Worm (Caenorhabditis elegans): ENCODE measurements around the gene hpo-15.
A peak's percentile ranks its signal among the peaks of the same experiment; 100 is the strongest.

hpo-15 gene

DNA sequence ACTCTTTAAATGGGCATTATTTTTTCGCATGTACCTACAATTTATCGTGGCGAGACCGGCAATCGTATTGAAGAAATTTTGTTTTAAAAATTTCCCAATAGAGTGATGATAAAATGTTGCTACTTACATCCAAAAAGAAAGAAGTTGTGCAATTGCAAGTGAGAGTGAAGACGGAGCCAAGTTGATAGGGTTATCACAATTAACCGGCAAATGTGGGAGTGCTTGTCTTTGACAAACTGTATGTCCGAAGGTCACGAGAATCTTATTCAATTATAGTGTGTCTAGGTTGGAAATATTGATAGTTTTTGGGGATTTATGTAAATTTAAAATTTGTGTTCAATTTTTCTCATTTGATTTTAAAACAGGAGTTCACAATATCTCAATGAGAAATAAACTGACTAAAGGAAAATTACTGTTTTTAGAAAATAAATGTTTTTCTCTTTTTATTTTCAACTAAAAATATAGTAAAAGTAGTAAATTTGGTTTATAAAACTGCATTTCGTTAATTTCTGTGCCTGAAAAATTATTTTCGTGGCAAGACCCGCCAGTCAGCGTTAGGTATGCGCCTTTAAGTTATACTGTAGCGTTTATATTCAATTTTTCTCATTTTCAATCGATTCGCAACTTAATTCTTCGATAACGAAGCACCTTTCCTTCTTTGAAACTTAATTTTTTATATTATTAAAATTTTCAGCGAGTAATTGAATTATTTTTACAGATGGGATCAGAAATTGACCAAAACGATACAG lies at the start of gene hpo-15, which contains the start of gene mms-19:
Gene hpo-15 (minus strand): TSS at position 201 of the 749 bp plus-strand sequence.
Gene mms-19 (plus strand): TSS at position 719 of the 749 bp plus-strand sequence.
- no peak for TF ChIP-seq nhr-12 (tag; optimal IDR thresholded peaks at IDR 0.05)
- TF ChIP-seq fos-1 (tag; optimal IDR thresholded peaks at IDR 0.05), result peak; percentile 19

DNA sequence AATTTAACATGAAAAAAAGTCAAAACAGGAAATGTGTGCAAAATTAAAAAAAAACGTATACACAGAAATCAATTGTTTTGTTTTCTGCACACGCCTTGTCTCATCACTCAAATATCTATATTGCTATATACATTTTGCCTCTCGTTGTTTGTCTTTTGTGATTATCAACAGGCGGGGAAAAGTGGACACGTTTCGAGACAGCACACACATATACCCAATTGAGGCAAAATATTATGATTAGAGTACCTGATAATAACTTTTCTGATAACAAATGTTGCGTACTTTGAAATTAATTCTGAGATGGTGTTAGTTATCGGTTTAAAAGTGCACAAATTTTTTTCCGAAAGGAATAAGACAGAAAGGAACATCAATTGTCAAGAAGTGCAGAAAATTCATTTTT lies 46.3 kb upstream of the hpo-15 start:
- peak; percentile 61 for TF ChIP-seq sma-9 (GFP tag; optimal IDR thresholded peaks at IDR 0.05)
- TF ChIP-seq sma-9 (tag; optimal IDR thresholded peaks at IDR 0.05), result no peak
- TF ChIP-seq aly-2 (tag; optimal IDR thresholded peaks at IDR 0.05), result no peak
- peak; percentile 84 for TF ChIP-seq crh-2 (tag; optimal IDR thresholded peaks at IDR 0.05)
- peak; percentile 96 for TF ChIP-seq fos-1 (tag; optimal IDR thresholded peaks at IDR 0.05)
- TF ChIP-seq skn-1 (tag; optimal IDR thresholded peaks at IDR 0.05), result peak; percentile 53
- no peak for TF ChIP-seq Y55F3AM.14 (GFP tag; optimal IDR thresholded peaks at IDR 0.05)
- TF ChIP-seq F13H6.1 (tag; optimal IDR thresholded peaks at IDR 0.05), result peak; percentile 0

DNA sequence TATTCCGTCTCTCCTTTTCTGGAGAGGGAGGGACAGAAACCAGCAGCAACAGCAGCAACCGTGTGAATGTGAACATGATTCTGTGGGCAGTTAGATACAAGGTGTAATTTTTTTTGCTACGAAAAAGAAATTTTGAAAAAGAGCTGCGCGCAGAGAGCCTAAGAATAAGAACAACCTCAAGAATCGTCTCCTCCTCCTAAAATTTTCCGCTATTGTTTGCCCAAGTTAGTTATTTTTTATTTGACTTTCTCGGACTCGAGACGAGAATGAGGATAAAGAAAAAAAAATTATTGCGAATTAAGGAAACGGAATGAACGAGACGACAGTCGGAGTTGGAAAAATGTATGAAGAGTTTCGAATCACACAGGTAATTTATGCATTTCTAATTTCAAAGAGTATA lies 45.0 kb upstream of the hpo-15 start, which contains the start of gene glb-5:
Gene glb-5 (plus strand): TSS at position 301 of the 400 bp plus-strand sequence.
- TF ChIP-seq Y55F3AM.14 (GFP tag; optimal IDR thresholded peaks at IDR 0.05), result no peak
- no peak for TF ChIP-seq nhr-25 (tag; optimal IDR thresholded peaks at IDR 0.05)
- TF ChIP-seq fos-1 (tag; optimal IDR thresholded peaks at IDR 0.05), result no peak
- no peak for TF ChIP-seq skn-1 (tag; optimal IDR thresholded peaks at IDR 0.05)
- no peak for TF ChIP-seq mab-5 (tag; optimal IDR thresholded peaks at IDR 0.05)
- no peak for TF ChIP-seq lsy-2 (tag; optimal IDR thresholded peaks at IDR 0.05)
- no peak for TF ChIP-seq peb-1 (tag; optimal IDR thresholded peaks at IDR 0.05)
- no peak for TF ChIP-seq zag-1 (tag; optimal IDR thresholded peaks at IDR 0.05)
- TF ChIP-seq nhr-129 (tag; optimal IDR thresholded peaks at IDR 0.05), result no peak
- TF ChIP-seq nhr-23 (tag; optimal IDR thresholded peaks at IDR 0.05), result no peak
- no peak for TF ChIP-seq ztf-11 (tag; optimal IDR thresholded peaks at IDR 0.05)
- no peak for TF ChIP-seq snpc-4 (tag; optimal IDR thresholded peaks at IDR 0.05)
- TF ChIP-seq mdl-1 (tag; optimal IDR thresholded peaks at IDR 0.05), result no peak

DNA sequence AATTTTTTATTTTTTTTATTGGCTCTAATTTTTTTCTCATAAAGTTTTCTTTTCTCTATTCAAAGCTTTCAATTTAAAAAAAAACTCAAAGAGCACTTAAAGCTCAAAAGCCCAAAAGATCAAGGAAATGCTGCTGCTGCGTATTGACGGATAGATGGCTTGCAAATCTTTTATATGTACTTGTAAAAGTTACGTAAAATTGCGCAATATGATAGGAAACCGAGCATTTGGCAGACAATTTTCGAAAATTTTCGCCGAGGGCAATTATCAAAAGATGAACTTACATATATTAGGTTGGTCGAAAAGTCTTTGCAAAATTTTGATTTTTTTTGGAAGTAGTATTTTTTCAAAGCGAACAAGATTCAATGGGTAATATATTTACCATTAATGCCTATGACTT lies 34.9 kb upstream of the hpo-15 start:
- TF ChIP-seq crh-2 (tag; optimal IDR thresholded peaks at IDR 0.05) (no peak), nhr-129 (tag; optimal IDR thresholded peaks at IDR 0.05) (peak; percentile 65)

DNA sequence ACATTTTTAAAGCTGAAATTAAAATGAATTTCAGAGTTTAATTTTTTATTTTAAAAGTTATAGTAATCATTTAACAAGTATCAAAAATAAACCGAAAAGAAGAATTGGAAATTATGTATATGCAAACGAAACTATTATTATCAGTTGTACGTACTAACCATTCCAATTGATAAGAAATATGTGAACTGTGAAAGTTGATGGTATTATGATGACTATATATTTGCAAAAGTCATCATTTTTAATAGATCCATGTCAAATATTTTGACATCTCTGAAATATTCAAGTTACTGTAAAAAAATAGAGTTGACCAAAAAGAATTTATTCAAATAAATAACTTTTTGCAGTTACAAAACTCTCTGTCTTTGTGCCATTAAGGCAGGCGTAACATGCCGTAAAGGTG lies 34.4 kb upstream of the hpo-15 start, which contains the start of gene ugt-48:
Gene ugt-48 (minus strand): TSS at position 12 of the 400 bp plus-strand sequence.
- no peak for TF ChIP-seq Y55F3AM.14 (GFP tag; optimal IDR thresholded peaks at IDR 0.05)
- no peak for TF ChIP-seq snpc-4 (tag; optimal IDR thresholded peaks at IDR 0.05)
- TF ChIP-seq skn-1 (tag; optimal IDR thresholded peaks at IDR 0.05), result peak; percentile 72
- no peak for TF ChIP-seq ZK546.5 (tag; optimal IDR thresholded peaks at IDR 0.05)
- no peak for TF ChIP-seq sem-4 (tag; optimal IDR thresholded peaks at IDR 0.05)
- TF ChIP-seq unc-55 (GFP tag; optimal IDR thresholded peaks at IDR 0.05), result no peak
- peak; percentile 51 for TF ChIP-seq fos-1 (tag; optimal IDR thresholded peaks at IDR 0.05)

DNA sequence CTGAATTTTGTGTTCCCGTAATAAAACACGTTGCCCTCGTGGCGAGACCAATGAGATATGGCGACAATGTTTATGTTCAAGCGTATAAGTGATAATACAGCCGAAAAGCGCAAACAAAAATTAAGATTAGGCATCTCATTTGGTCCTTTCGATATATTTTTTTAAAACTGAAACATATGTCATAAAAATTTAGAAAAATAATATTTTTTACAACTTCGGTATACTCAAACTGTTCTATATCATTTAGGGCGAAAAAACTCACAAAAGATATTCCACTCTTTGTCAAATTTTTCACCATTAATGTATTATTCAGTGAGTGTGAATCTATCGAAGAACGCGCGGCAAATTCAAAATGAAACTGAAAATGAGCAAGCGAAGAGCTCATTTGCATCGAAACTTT lies 24.9 kb upstream of the hpo-15 start, which contains the start of gene cft-1:
Gene cft-1 (plus strand): TSS at position 301 of the 400 bp plus-strand sequence.
- TF ChIP-seq snpc-4 (tag; optimal IDR thresholded peaks at IDR 0.05), result no peak
- no peak for TF ChIP-seq lin-13 (GFP tag; optimal IDR thresholded peaks at IDR 0.05)
- no peak for TF ChIP-seq unc-39 (tag; optimal IDR thresholded peaks at IDR 0.05)
- no peak for TF ChIP-seq nhr-237 (tag; optimal IDR thresholded peaks at IDR 0.05)
- TF ChIP-seq F13H6.1 (tag; optimal IDR thresholded peaks at IDR 0.05), result no peak
- TF ChIP-seq R02D3.7 (tag; optimal IDR thresholded peaks at IDR 0.05), result no peak
- TF ChIP-seq blmp-1 (tag; optimal IDR thresholded peaks at IDR 0.05; ENCODE audit: insufficient read depth), result no peak

DNA sequence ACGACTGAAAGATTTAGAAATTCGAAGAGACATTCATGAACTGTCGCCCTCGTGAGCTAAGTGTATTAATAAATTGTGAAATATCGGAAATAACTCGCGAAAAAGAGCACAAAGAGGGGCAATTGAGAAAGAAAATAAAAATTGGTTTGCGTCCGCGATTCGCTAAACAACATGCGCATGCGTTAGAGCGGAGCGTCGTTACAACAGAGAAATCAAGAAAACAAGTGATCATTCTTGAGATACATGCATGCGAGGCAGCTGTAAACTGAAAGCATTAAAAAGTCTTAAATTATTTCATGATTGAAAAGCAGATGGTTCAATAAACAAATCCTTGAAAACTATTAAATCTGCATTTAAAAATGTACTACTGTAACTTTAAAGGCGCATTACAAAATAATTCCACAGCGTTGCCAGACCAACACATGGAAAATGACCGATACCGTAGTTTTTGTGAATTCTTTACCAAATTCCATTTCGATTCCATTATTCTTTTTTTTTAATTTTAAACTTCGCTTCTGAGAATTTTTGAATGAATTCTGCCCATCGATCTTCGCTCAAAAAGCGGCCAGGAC lies 22.7 kb upstream of the hpo-15 start, which contains the start of the genes cox-16 and syp-2:
Gene cox-16 (minus strand): TSS at position 4 of the 572 bp plus-strand sequence.
Gene syp-2 (plus strand): TSS at position 248 of the 572 bp plus-strand sequence.
- TF ChIP-seq C34F6.9 (tag; optimal IDR thresholded peaks at IDR 0.05), result peak; percentile 43
- TF ChIP-seq nhr-129 (tag; optimal IDR thresholded peaks at IDR 0.05), result peak; percentile 51
- TF ChIP-seq unc-39 (tag; optimal IDR thresholded peaks at IDR 0.05), result no peak
- TF ChIP-seq mdl-1 (tag; optimal IDR thresholded peaks at IDR 0.05), result no peak
- no peak for TF ChIP-seq elt-1 (tag; optimal IDR thresholded peaks at IDR 0.05)
